Fruit fly (Drosophila melanogaster): ENCODE data around the gene Hmu.

DNA sequence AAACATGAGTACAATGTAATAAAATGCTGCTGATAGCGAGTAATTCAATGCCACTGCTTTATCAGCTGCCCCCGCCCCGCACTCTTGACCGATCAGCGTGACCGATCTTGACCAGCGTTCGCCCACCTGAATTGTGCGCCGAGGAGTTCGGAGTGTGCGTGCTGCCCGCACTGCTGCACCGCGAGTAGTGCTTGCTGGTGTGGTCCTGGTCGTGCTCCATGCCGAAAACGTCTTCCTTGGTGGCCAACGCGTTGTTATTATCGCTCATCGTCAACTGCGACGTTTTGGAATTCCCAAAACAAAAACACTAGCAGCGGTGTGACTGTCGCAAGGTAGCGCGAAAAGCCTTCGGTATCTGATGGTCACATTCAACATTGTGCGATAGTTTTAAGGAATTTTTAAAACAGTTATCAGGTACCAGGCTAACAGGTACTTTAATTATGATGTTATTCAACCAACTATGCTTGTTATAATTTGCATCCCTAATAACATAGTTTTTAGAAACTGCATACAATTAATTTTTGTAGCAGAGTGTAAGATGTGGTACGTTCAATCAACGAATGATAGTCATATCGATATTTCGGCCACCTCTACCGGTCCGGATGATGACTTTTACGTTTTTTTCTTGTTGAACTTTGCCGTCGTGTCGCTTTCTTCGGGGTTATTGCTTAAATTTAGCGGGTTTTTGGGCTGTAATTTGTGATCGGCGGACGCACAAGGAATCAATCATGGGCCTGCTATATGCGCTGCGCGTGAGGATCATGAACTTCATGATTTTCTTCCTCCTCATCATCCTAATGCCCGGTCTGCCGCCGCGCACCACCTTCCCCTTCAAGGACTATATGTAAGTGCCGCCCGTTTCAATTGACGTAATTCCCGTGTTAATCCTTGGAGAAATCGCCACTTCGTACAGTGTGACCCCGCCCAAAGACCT is at the start of gene Hmu, which contains the start of gene bigmax:
- TF ChIP-seq MBD-R2 (GFP tag; IDR thresholded peaks at IDR 0.05), result peak; percentile 88; the same call in 1 of the 2 replicates
- TF ChIP-seq Sry-β (GFP tag; optimal IDR thresholded peaks at IDR 0.05), result no peak
- peak; percentile 53 for TF ChIP-seq D19B (GFP tag; optimal IDR thresholded peaks at IDR 0.05)
- peak; percentile 96 for TF ChIP-seq knrl (GFP tag; IDR thresholded peaks at IDR 0.05; ENCODE audit: partially characterized antibody)
- TF ChIP-seq br (optimal IDR thresholded peaks at IDR 0.05), result no peak
- TF ChIP-seq Bdp1 (GFP tag; optimal IDR thresholded peaks at IDR 0.05), result peak; percentile 68
- peak; percentile 85 for TF ChIP-seq Dip3 (GFP tag; optimal IDR thresholded peaks at IDR 0.05)
- TF ChIP-seq Neu2 (GFP tag; optimal IDR thresholded peaks at IDR 0.05; ENCODE audit: borderline replicate concordance), result peak; percentile 39
- TF ChIP-seq sc (optimal IDR thresholded peaks at IDR 0.05), result no peak
- TF ChIP-seq sc (GFP tag; optimal IDR thresholded peaks at IDR 0.05), result peak; percentile 3

Data from whole organism, embryonic.